Fruit fly (Drosophila melanogaster) whole organism, embryonic: Measurements from ENCODE around the gene Pcif1.

Source experiments
- ATbp ChIP-seq: fragments of 200-800 bp; sonication (Bioruptor generic); optimal IDR thresholded peaks from 2 replicates; lab custom pipeline; 2017; ENCODE audit warnings: missing biosample characterization, mild to moderate bottlenecking, missing genetic modification characterization, missing genetic modification reagents
- Antp ChIP-seq: fragments of 200-800 bp; sonication (Bioruptor generic); optimal IDR thresholded peaks from 3 replicates; lab custom pipeline; 2016; ENCODE audit warnings: missing biosample characterization, missing genetic modification characterization
- Asciz ChIP-seq: fragments of 200-800 bp; sonication (Bioruptor generic); optimal IDR thresholded peaks from 2 replicates; lab custom pipeline; 2017; ENCODE audit warnings: missing biosample characterization, mild to moderate bottlenecking, missing genetic modification characterization, missing genetic modification reagents
- CG10543 ChIP-seq: fragments of 200-800 bp; sonication (Bioruptor generic); optimal IDR thresholded peaks from 3 replicates; lab custom pipeline; 2017; ENCODE audit warnings: missing biosample characterization, mild to moderate bottlenecking, missing genetic modification characterization, moderate library complexity
- CG11723 ChIP-seq: fragments of 200-800 bp; sonication (Bioruptor generic); optimal IDR thresholded peaks from 2 replicates; lab custom pipeline; 2017; ENCODE audit warnings: missing biosample characterization, mild to moderate bottlenecking, missing genetic modification characterization
- CG12659 ChIP-seq: fragments of 200-800 bp; sonication (Bioruptor generic); optimal IDR thresholded peaks from 3 replicates; lab custom pipeline; 2017; ENCODE audit warnings: mild to moderate bottlenecking, missing biosample characterization, missing genetic modification reagents, missing genetic modification characterization
- CG12769 ChIP-seq: fragments of 200-800 bp; sonication (Bioruptor generic); optimal IDR thresholded peaks from 2 replicates; lab custom pipeline; 2019; ENCODE audit warnings: missing biosample characterization, mild to moderate bottlenecking, missing genetic modification characterization, moderate library complexity
- CG14441 ChIP-seq: fragments of 200-800 bp; sonication (Bioruptor generic); IDR thresholded peaks from 2 replicates; pipeline ENCODE4 v1.3.6; 2022; ENCODE audit warnings: missing biosample characterization, missing genetic modification characterization
- CG16813 ChIP-seq: fragments of 200-800 bp; sonication (Bioruptor generic); IDR thresholded peaks from 3 replicates; pipeline ENCODE4 v1.3.6; 2022; ENCODE audit warnings: missing biosample characterization, missing genetic modification characterization; ENCODE audit not compliant: partially characterized antibody
- CG17568 ChIP-seq: fragments of 200-800 bp; sonication (Bioruptor generic); optimal IDR thresholded peaks from 2 replicates; lab custom pipeline; 2018; ENCODE audit warnings: missing biosample characterization, mild to moderate bottlenecking, missing genetic modification characterization, moderate library complexity
- CG17802 ChIP-seq: fragments of 200-800 bp; sonication (Bioruptor generic); optimal IDR thresholded peaks from 2 replicates; lab custom pipeline; 2018; ENCODE audit warnings: missing biosample characterization, mild to moderate bottlenecking, missing genetic modification characterization, moderate library complexity
- CG2678 ChIP-seq: fragments of 200-800 bp; sonication (Bioruptor generic); optimal IDR thresholded peaks from 3 replicates; lab custom pipeline; 2019; ENCODE audit warnings: missing biosample characterization, mild to moderate bottlenecking, missing genetic modification characterization, moderate library complexity
- CG3065 ChIP-seq: fragments of 200-800 bp; sonication (Bioruptor generic); optimal IDR thresholded peaks from 2 replicates; lab custom pipeline; 2016; ENCODE audit warnings: missing biosample characterization, missing genetic modification characterization
- CG32767 ChIP-seq: fragments of 200-800 bp; sonication (Bioruptor generic); IDR thresholded peaks from 2 replicates; pipeline ENCODE4 v1.3.6; 2022; ENCODE audit warnings: missing biosample characterization, missing genetic modification characterization
- CG3726 ChIP-seq: fragments of 200-800 bp; sonication (Bioruptor generic); IDR thresholded peaks from 3 replicates; pipeline ENCODE4, ENCODE4 v1.3.6; 2022; ENCODE audit warnings: missing biosample characterization, missing genetic modification characterization
- CG4360 ChIP-seq: fragments of 200-800 bp; sonication (Bioruptor generic); IDR thresholded peaks from 2 replicates; pipeline ENCODE4 v1.3.6; 2022; ENCODE audit warnings: missing biosample characterization, missing genetic modification characterization
- CG43689 ChIP-seq: fragments of 200-800 bp; sonication (Bioruptor generic); IDR thresholded peaks from 2 replicates; pipeline ENCODE4 v1.3.6; 2022; ENCODE audit warnings: missing biosample characterization, missing genetic modification characterization
- CG4707 ChIP-seq: fragments of 200-800 bp; sonication (Bioruptor generic); optimal IDR thresholded peaks from 2 replicates; lab custom pipeline; 2018; ENCODE audit warnings: missing biosample characterization, mild to moderate bottlenecking, missing genetic modification characterization, moderate library complexity
- CG8359 ChIP-seq: fragments of 200-800 bp; sonication (Bioruptor generic); optimal IDR thresholded peaks from 2 replicates; lab custom pipeline; 2017; ENCODE audit warnings: missing biosample characterization, mild to moderate bottlenecking, missing genetic modification characterization, borderline replicate concordance
- CG9437 ChIP-seq: fragments of 200-800 bp; sonication (Bioruptor generic); optimal IDR thresholded peaks from 2 replicates; lab custom pipeline; 2018; ENCODE audit warnings: missing biosample characterization, mild to moderate bottlenecking, missing genetic modification characterization
- CG9727 ChIP-seq: fragments of 200-800 bp; sonication (Bioruptor generic); optimal IDR thresholded peaks from 3 replicates; lab custom pipeline; 2017; ENCODE audit warnings: missing biosample characterization, mild to moderate bottlenecking, missing genetic modification characterization
- D19B ChIP-seq: fragments of 200-800 bp; sonication (Bioruptor generic); optimal IDR thresholded peaks from 2 replicates; lab custom pipeline; 2017; ENCODE audit warnings: missing biosample characterization, mild to moderate bottlenecking, missing genetic modification characterization
- Elba2 ChIP-seq: fragments of 200-800 bp; sonication (Bioruptor generic); optimal IDR thresholded peaks from 3 replicates; lab custom pipeline; 2016; ENCODE audit warnings: missing biosample characterization, missing genetic modification characterization
- Gsc ChIP-seq: fragments of 200-800 bp; sonication (Bioruptor generic); IDR thresholded peaks from 2 replicates; pipeline ENCODE4 v1.3.6; 2022; ENCODE audit warnings: missing biosample characterization, missing genetic modification characterization
- Hr3 ChIP-seq: fragments of 200-800 bp; sonication (Bioruptor generic); optimal IDR thresholded peaks from 3 replicates; lab custom pipeline; 2016; ENCODE audit warnings: missing biosample characterization, missing genetic modification characterization
- Mes4 ChIP-seq: fragments of 200-800 bp; sonication (Bioruptor generic); optimal IDR thresholded peaks from 2 replicates; lab custom pipeline; 2016; ENCODE audit warnings: missing biosample characterization, missing genetic modification characterization
- Scr ChIP-seq: fragments of 200-800 bp; sonication (Bioruptor generic); IDR thresholded peaks from 2 replicates; pipeline ENCODE4 v1.3.6; 2022; ENCODE audit warnings: missing biosample characterization, missing genetic modification characterization; ENCODE audit not compliant: partially characterized antibody
- Six4 ChIP-seq: fragments of 200-800 bp; sonication (Bioruptor generic); optimal IDR thresholded peaks from 2 replicates; lab custom pipeline; 2016; ENCODE audit warnings: missing biosample characterization, missing genetic modification characterization
- TFAM ChIP-seq: fragments of 200-800 bp; sonication (Bioruptor generic); optimal IDR thresholded peaks from 2 replicates; lab custom pipeline; 2017; ENCODE audit warnings: missing biosample characterization, missing genetic modification characterization, inconsistent platforms
- bigmax ChIP-seq: fragments of 200-800 bp; sonication (Bioruptor generic); optimal IDR thresholded peaks from 2 replicates; lab custom pipeline; 2018; ENCODE audit warnings: missing biosample characterization, mild to moderate bottlenecking, missing genetic modification characterization
- cad ChIP-seq: fragments of >200 bp; optimal IDR thresholded peaks from 2 replicates; lab custom pipeline; 2017; ENCODE audit warnings: missing biosample characterization, missing genetic modification characterization
- caup ChIP-seq: fragments of 200-800 bp; sonication (Bioruptor generic); optimal IDR thresholded peaks from 3 replicates; lab custom pipeline; 2017; ENCODE audit warnings: missing biosample characterization, mild to moderate bottlenecking, missing genetic modification characterization, moderate library complexity; ENCODE audit not compliant: severe bottlenecking
- chn ChIP-seq: fragments of 200-800 bp; sonication (Bioruptor generic); optimal IDR thresholded peaks from 2 replicates; lab custom pipeline; 2016; ENCODE audit warnings: missing biosample characterization, missing genetic modification characterization
- crol ChIP-seq: fragments of 200-800 bp; sonication (Bioruptor generic); IDR thresholded peaks from 2 replicates; pipeline ENCODE4 v1.3.6; 2022; ENCODE audit warnings: missing biosample characterization, missing genetic modification characterization
- dmrt11E ChIP-seq: fragments of 200-800 bp; sonication (Bioruptor generic); optimal IDR thresholded peaks from 3 replicates; lab custom pipeline; 2018; ENCODE audit warnings: missing biosample characterization, mild to moderate bottlenecking, missing genetic modification characterization, moderate library complexity
- emc ChIP-seq: fragments of 200-800 bp; sonication (Bioruptor generic); optimal IDR thresholded peaks from 2 replicates; lab custom pipeline; 2016; ENCODE audit warnings: missing biosample characterization, missing genetic modification characterization
- fu2 ChIP-seq: fragments of 200-800 bp; sonication (Bioruptor generic); optimal IDR thresholded peaks from 2 replicates; lab custom pipeline; 2016; ENCODE audit warnings: missing biosample characterization, missing genetic modification characterization
- org-1 ChIP-seq: fragments of 200-800 bp; sonication (Bioruptor generic); optimal IDR thresholded peaks from 2 replicates; lab custom pipeline; 2017; ENCODE audit warnings: missing biosample characterization, missing genetic modification characterization
- pan ChIP-seq, 4 experiments: fragments of >200 bp in 3 of 4; fragments of 200-800 bp in 1 of 4; sonication (Bioruptor generic) in 1 of 4; optimal IDR thresholded peaks in 3 of 4; IDR thresholded peaks in 1 of 4; 2 replicates each; pipeline versions ENCODE4 v1.3.6 to Lab custom; 2017 to 2022; ENCODE audit warnings: missing biosample characterization in 2 of 4, missing genetic modification characterization in 2 of 4, mixed read lengths in 1 of 4
- salm ChIP-seq: fragments of 200-800 bp; sonication (Bioruptor generic); optimal IDR thresholded peaks from 2 replicates; lab custom pipeline; 2018; ENCODE audit warnings: missing biosample characterization, mild to moderate bottlenecking, missing genetic modification characterization
- shn ChIP-seq: fragments of 200-800 bp; sonication (Bioruptor generic); optimal IDR thresholded peaks from 3 replicates; lab custom pipeline; 2016; ENCODE audit warnings: missing biosample characterization, missing genetic modification characterization
- sim ChIP-seq: fragments of 200-800 bp; sonication (Bioruptor generic); IDR thresholded peaks from 2 replicates; pipeline ENCODE4 v1.3.6; 2022; ENCODE audit warnings: missing biosample characterization, missing genetic modification characterization
- sisA ChIP-seq: fragments of 200-800 bp; sonication (Bioruptor generic); IDR thresholded peaks from 2 replicates; pipeline ENCODE4 v1.3.6; 2022; ENCODE audit warnings: missing biosample characterization, missing genetic modification characterization
- sr ChIP-seq: fragments of 200-800 bp; sonication (Bioruptor generic); IDR thresholded peaks from 3 replicates; pipeline ENCODE4 v1.3.6; 2022; ENCODE audit warnings: missing biosample characterization, missing genetic modification characterization
- sug ChIP-seq: fragments of 200-800 bp; optimal IDR thresholded peaks from 2 replicates; lab custom pipeline; 2019; ENCODE audit warnings: missing biosample characterization, mild to moderate bottlenecking, missing genetic modification characterization, moderate library complexity
- tgo ChIP-seq: fragments of 200-800 bp; sonication (Bioruptor generic); IDR thresholded peaks from 3 replicates; pipeline ENCODE4 v1.3.6; 2022; ENCODE audit warnings: missing biosample characterization, missing genetic modification characterization
- trh ChIP-seq: fragments of 200-800 bp; sonication (Bioruptor generic); optimal IDR thresholded peaks from 2 replicates; lab custom pipeline; 2016; ENCODE audit warnings: missing biosample characterization, missing genetic modification characterization
- zen2 ChIP-seq: fragments of 200-800 bp; sonication (Bioruptor generic); IDR thresholded peaks from 3 replicates; pipeline ENCODE4 v1.3.6; 2022; ENCODE audit warnings: missing biosample characterization, missing genetic modification characterization; ENCODE audit not compliant: partially characterized antibody

Pcif1 gene

dm6 chr3L:20784812-20785671 lies 955 bp downstream of the Pcif1 start (continued):
- TF ChIP-seq CG4707 (GFP tag; lab: Kevin White, UChicago) (no peak), org-1 (GFP tag; lab: Kevin White, UChicago) (no peak), CG43689 (no peak), tgo (GFP tag; lab: Robert Waterston, UW) (no peak; the same call in 2 of the 3 replicates), Hr3 (peak; percentile 37), sisA (no peak), CG2678 (tag; lab: Kevin White, UChicago) (peak; percentile 68), CG16813 (peak; percentile 23; the same call in 1 of the 3 replicates), Gsc (GFP tag; lab: Robert Waterston, UW) (no peak), CG3065 (GFP tag; lab: Kevin White, UChicago) (no peak), Elba2 (GFP tag; lab: Kevin White, UChicago) (no peak), chn (GFP tag; lab: Kevin White, UChicago) (no peak), TFAM (no peak), fu2 (GFP tag; lab: Kevin White, UChicago) (no peak), caup (GFP tag; lab: Kevin White, UChicago) (peak; percentile 32), CG32767 (no peak), D19B (GFP tag; lab: Kevin White, UChicago) (peak; percentile 30), Six4 (GFP tag; lab: Kevin White, UChicago) (peak; percentile 18), ATbp (peak; percentile 22), CG11723 (GFP tag; lab: Kevin White, UChicago) (no peak), bigmax (GFP tag; lab: Kevin White, UChicago) (peak; percentile 37), Mes4 (GFP tag; lab: Kevin White, UChicago) (no peak), CG8359 (GFP tag; lab: Kevin White, UChicago) (no peak), trh (GFP tag; lab: Kevin White, UChicago) (no peak), emc (GFP tag; lab: Kevin White, UChicago) (no peak), salm (tag; lab: Kevin White, UChicago) (peak; percentile 10), sug (peak; percentile 73), cad (GFP tag; lab: Kevin White, UChicago) (peak; percentile 19), zen2 (GFP tag; lab: Robert Waterston, UW) (no peak), Asciz (no peak), Scr (GFP tag; lab: Robert Waterston, UW) (peak; percentile 9; the same call in 1 of the 2 replicates), shn (GFP tag; lab: Kevin White, UChicago) (no peak), crol (no peak), CG9437 (peak; percentile 47), CG4360 (peak; percentile 37; the same call in 1 of the 2 replicates), dmrt11E (peak; percentile 44), CG14441 (GFP tag; lab: Robert Waterston, UW) (no peak), CG10543 (GFP tag; lab: Kevin White, UChicago) (peak; percentile 59), CG17568 (GFP tag; lab: Kevin White, UChicago) (no peak), CG9727 (GFP tag; lab: Kevin White, UChicago) (peak; percentile 60), CG12769 (peak; percentile 33), CG3726 (GFP tag; lab: Robert Waterston, UW) (no peak), CG17802 (tag; lab: Kevin White, UChicago) (no peak), CG12659 (GFP tag; lab: Kevin White, UChicago) (peak; percentile 60), Antp (GFP tag; lab: Kevin White, UChicago) (peak; percentile 9), sr (GFP tag; lab: Robert Waterston, UW) (peak; percentile 86), sim (GFP tag; lab: Robert Waterston, UW) (no peak), pan (optimal IDR thresholded peaks at IDR 0.05; lab: Kevin White, UChicago) (no peak), pan (GFP tag; optimal IDR thresholded peaks at IDR 0.05 in 1 of 2, IDR thresholded peaks at IDR 0.05 in 1 of 2) (no peak)
